Worm (Caenorhabditis elegans) whole organism, L4/young adult: ENCODE measurements around the gene Y46H3A.5.
"Not testable (repeated sequence)": the region's sequence is repeated elsewhere in the genome, so short reads cannot be mapped to it uniquely, and the experiment has no call there.

Experiments
- W03F9.2 ChIP-seq: fragments of 150-350 bp; optimal IDR thresholded peaks from 2 replicates; lab custom pipeline; 2014; ENCODE audit warnings: missing biosample characterization, missing genetic modification characterization
- dao-5 ChIP-seq: sonication (generic microtip); optimal IDR thresholded peaks from 2 replicates; lab custom pipeline; 2016; ENCODE audit warnings: missing genotype, missing genetic modification characterization, moderate library complexity, missing compliant biosample characterization
- him-1 ChIP-seq: sonication (generic microtip); optimal IDR thresholded peaks from 2 replicates; lab custom pipeline; 2016; ENCODE audit warnings: missing genotype, missing genetic modification reagents, missing genetic modification characterization, missing compliant biosample characterization

Y46H3A.5 gene

ce11 chrV:1814784-1815183 is at the start of gene Y46H3A.5:
TSS of gene Y46H3A.5 (minus strand) at chrV:1814884.
- not testable (repeated sequence) for TF ChIP-seq dao-5; W03F9.2 (tag; lab: Kevin White, UChicago); him-1 (tag; lab: Kevin White, UChicago)

ce11 chrV:1862954-1863353 is 48.3 kb upstream of the Y46H3A.5 start:
- no peak for TF ChIP-seq dao-5
- no peak for TF ChIP-seq him-1 (tag; lab: Kevin White, UChicago)
- no peak for TF ChIP-seq W03F9.2 (tag; lab: Kevin White, UChicago)

DNA sequence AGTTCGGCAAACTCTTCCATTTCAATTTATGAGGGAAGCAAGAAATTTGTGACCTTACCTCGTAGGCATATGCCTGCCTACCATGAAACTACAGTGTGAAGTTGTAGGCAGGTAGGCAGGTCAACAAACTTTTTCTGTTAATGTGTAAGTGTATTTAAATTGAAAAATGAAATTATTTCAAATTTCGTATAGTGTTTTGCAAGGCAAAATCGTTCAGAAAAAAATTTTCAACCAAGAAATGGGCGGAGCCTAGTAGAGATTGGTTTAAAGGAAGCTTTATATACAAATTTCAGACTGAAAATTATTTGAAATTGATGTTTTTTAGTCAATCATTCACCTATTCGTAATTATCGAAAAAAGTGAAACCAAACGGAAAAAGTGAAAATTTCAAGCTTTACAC is 43.2 kb upstream of the Y46H3A.5 start:
- no peak for TF ChIP-seq dao-5
- no peak for TF ChIP-seq him-1 (tag; lab: Kevin White, UChicago)
- TF ChIP-seq W03F9.2 (tag; lab: Kevin White, UChicago): no peak

ce11 chrV:1856176-1856575 is 41.5 kb upstream of the Y46H3A.5 start, which contains the start of gene T10B5.10:
TSS of gene T10B5.10 (minus strand) at chrV:1856276.
- TF ChIP-seq dao-5 (no peak), W03F9.2 (tag; lab: Kevin White, UChicago) (no peak), him-1 (tag; lab: Kevin White, UChicago) (no peak)

DNA sequence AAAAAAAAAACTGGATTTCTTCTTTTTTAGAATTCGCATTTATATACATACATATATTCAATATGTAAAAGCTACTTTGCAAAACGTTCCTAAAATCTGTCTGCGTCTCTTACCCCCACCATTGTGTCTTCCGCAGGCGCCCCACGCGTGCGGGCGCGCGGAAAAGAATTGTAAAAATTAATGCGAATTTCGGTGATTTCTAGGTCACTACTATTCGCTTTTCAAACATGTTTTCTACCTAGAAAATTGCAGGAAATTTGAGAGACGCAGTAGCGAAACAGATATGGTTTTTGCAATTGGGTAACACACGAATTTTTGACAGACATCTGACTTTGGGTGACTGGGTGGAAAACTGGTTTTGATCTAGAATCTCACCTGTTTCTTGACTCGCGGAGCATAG is 40.4 kb upstream of the Y46H3A.5 start:
- no peak for TF ChIP-seq dao-5
- no peak for TF ChIP-seq W03F9.2 (tag; lab: Kevin White, UChicago)
- TF ChIP-seq him-1 (tag; lab: Kevin White, UChicago): no peak

- TF ChIP-seq dao-5: no peak
- TF ChIP-seq W03F9.2 (tag; lab: Kevin White, UChicago): no peak
- no peak for TF ChIP-seq him-1 (tag; lab: Kevin White, UChicago)
These were observed 33.9 kb upstream of the Y46H3A.5 start for ce11 chrV:1848590-1848989.

ce11 chrV:1845977-1846376 is 31.3 kb upstream of the Y46H3A.5 start, which contains the start of gene T10B5.7:
TSS of gene T10B5.7 (plus strand) at chrV:1846201.
- TF ChIP-seq W03F9.2 (tag; lab: Kevin White, UChicago): no peak
- TF ChIP-seq dao-5: no peak
- TF ChIP-seq him-1 (tag; lab: Kevin White, UChicago): no peak

ce11 chrV:1841744-1842143 is 27.1 kb upstream of the Y46H3A.5 start, which contains the start of gene T10B5.8:
TSS of gene T10B5.8 (plus strand) at chrV:1842044.
- TF ChIP-seq him-1 (tag; lab: Kevin White, UChicago): no peak
- no peak for TF ChIP-seq dao-5
- no peak for TF ChIP-seq W03F9.2 (tag; lab: Kevin White, UChicago)

ce11 chrV:1829973-1830372 is 15.3 kb upstream of the Y46H3A.5 start, which contains the start of gene Y32G9B.1:
TSS of gene Y32G9B.1 (minus strand) at chrV:1830073.
- TF ChIP-seq him-1 (tag; lab: Kevin White, UChicago) (no peak), dao-5 (no peak), W03F9.2 (tag; lab: Kevin White, UChicago) (no peak)

- no peak for TF ChIP-seq W03F9.2 (tag; lab: Kevin White, UChicago)
- TF ChIP-seq him-1 (tag; lab: Kevin White, UChicago): no peak
- no peak for TF ChIP-seq dao-5
These were observed 9.8 kb upstream of the Y46H3A.5 start for ce11 chrV:1824528-1824927.

DNA sequence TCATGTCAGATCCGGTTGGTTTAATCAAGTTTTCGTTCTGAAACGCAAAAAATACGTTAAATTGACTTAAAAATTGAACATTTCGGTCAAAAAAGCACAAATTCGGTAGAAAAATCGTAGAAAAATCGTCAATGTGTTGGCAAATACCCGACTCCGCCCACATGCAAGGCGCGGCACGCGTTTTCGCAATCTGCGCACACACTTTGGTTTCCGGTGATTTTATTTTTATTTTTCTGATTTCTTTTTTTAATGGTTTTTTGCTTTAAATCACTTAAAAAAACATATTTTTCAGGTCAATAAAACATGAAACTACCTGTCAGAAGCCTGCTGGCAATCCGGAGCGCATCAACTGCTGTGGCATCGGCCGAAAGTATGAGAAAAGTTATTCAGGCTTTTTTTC is 6.6 kb upstream of the Y46H3A.5 start, which contains the start of the genes gly-7 and mrpl-39:
gly-7 (minus strand) TSS at position 37 of the 400 bp plus-strand sequence.
mrpl-39 (plus strand) TSS at position 293 of the 400 bp plus-strand sequence.
- TF ChIP-seq dao-5 (no peak), W03F9.2 (tag; lab: Kevin White, UChicago) (peak; percentile 2), him-1 (tag; lab: Kevin White, UChicago) (no peak)

DNA sequence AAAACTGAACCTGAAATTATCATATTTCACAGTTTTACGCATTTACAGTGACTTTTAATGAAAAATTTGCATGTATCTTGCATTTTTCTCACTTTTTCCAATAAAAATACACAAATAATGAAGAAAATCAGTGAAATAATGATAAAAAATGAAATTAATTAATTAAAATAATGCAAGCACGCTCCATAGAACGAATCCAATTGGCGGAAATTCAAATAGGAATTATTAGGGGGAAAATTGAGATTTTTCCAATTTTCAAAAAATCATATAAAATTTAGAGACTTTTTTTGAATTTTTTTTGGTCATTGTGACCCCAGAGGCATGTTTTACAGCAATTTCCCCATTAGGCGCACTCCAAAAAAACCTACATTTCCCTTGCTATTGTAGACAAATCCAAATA is 6.1 kb upstream of the Y46H3A.5 start:
- no peak for TF ChIP-seq him-1 (tag; lab: Kevin White, UChicago)

DNA sequence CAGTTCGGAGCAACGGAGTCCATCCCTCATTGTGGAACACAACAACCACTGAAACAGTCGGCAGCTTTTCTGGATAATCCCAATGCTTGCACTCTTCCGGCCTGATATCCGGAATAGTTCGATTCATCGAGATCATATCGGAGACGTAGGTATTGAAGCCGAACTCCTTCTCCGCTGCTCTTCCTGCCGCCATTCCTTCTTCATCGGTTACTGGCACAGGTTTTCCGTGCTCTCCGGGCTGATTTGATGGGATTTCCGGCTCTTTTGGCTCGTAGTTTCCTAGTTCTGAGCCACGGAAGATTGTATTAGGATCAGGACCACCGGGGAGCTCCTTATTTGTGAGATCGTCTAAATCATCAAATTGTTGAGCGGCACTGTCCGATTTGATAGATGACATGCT is 5.3 kb upstream of the Y46H3A.5 start:
- TF ChIP-seq him-1 (tag; lab: Kevin White, UChicago) (no peak), dao-5 (no peak), W03F9.2 (tag; lab: Kevin White, UChicago) (no peak)

DNA sequence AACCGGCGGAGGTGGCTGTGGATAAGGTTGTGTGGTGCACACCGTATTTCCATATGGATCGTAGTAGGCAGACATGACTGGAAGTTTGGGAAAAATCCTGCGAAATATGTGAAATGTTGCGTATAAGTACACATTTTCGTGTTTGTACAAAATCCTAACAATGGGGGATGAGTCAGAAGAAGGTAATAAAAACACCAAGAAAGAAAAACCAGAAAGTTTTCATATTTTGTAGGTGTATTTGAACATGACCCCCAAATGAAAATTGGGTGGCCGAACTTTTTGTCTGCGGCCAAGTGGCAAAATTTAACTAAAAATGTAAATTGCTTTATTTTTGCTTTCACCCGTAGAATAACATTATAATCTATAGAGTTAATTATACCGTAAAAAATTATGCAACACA is 3.6 kb downstream of the Y46H3A.5 start, which contains the start of gene Y46H3A.4:
Y46H3A.4 (minus strand) TSS at position 101 of the 400 bp plus-strand sequence.
- TF ChIP-seq W03F9.2 (tag; lab: Kevin White, UChicago) (no peak), dao-5 (no peak)

DNA sequence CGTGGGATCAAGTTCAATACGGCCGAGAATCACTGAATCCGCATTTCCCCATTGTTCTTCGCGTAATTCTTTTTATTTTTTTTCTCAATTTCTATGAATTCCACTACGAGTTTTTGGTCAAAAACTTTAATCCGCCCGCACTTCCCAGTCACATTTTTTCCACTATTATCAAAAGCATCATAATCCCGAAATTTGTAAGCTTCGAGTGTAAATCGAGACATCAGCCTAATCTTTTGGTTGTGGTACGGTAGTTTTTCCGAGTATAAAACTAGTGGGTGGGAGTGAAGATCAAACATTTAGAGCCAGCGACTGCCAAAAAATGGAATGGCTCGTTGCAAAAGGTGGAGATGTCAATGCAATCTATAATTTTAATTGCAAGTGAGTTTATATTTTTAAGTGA is 7.5 kb downstream of the Y46H3A.5 start, which contains the start of gene srt-42:
srt-42 (plus strand) TSS at position 301 of the 400 bp plus-strand sequence.
- TF ChIP-seq W03F9.2 (tag; lab: Kevin White, UChicago): no peak
- no peak for TF ChIP-seq him-1 (tag; lab: Kevin White, UChicago)
- no peak for TF ChIP-seq dao-5
